Worm (Caenorhabditis elegans): ENCODE data around the gene C10B5.1.

ce11 chrV:8629029-8629428 is 48.0 kb downstream of the C10B5.1 start, which contains the start of gene F41E6.12:
- TF ChIP-seq ztf-29 (GFP tag; IDR thresholded peaks at IDR 0.05), result no peak
- no peak for TF ChIP-seq T22C8.4 (GFP tag; IDR thresholded peaks at IDR 0.05)
- TF ChIP-seq klf-2 (GFP tag; conservative IDR thresholded peaks at IDR 0.05), result no peak
- no peak for TF ChIP-seq flt-1 (GFP tag; IDR thresholded peaks at IDR 0.05)
- no peak for TF ChIP-seq tab-1 (GFP tag; IDR thresholded peaks at IDR 0.05)
